Worm (Caenorhabditis elegans): ENCODE measurements around the gene cfap-36.

cfap-36 gene

ce11 chrV:185124-185523, 13.1 kb upstream of the cfap-36 start:
- TF ChIP-seq tbx-2 (tag; optimal IDR thresholded peaks at IDR 0.05) (no peak), ceh-34 (tag; optimal IDR thresholded peaks at IDR 0.05) (no peak), unc-55 (GFP tag; optimal IDR thresholded peaks at IDR 0.05) (no peak), ama-1 (optimal IDR thresholded peaks at IDR 0.05) (no peak), ceh-24 (tag; optimal IDR thresholded peaks at IDR 0.05) (no peak), fkh-10 (GFP tag; optimal IDR thresholded peaks at IDR 0.05) (no peak), madf-2 (tag; optimal IDR thresholded peaks at IDR 0.05) (no peak), dmd-4 (tag; optimal IDR thresholded peaks at IDR 0.05; ENCODE audit: borderline replicate concordance) (no peak), rnt-1 (tag; optimal IDR thresholded peaks at IDR 0.05) (no peak), fkh-6 (tag; optimal IDR thresholded peaks at IDR 0.05) (no peak), Y22D7AL.16 (tag; optimal IDR thresholded peaks at IDR 0.05) (no peak), eyg-1 (tag; optimal IDR thresholded peaks at IDR 0.05) (no peak), hlh-13 (GFP tag; optimal IDR thresholded peaks at IDR 0.05) (no peak), pqm-1 (tag; optimal IDR thresholded peaks at IDR 0.05) (no peak), nhr-11 (tag; optimal IDR thresholded peaks at IDR 0.05) (no peak), syd-9 (tag; optimal IDR thresholded peaks at IDR 0.05) (no peak), K02D7.2 (tag; optimal IDR thresholded peaks at IDR 0.05) (no peak), ztf-16 (tag; optimal IDR thresholded peaks at IDR 0.05) (no peak), mec-3 (tag; optimal IDR thresholded peaks at IDR 0.05; ENCODE audit: borderline replicate concordance) (no peak), ceh-18 (tag; optimal IDR thresholded peaks at IDR 0.05) (no peak)

- TF ChIP-seq pax-1 (tag; optimal IDR thresholded peaks at IDR 0.05), result no peak
- no peak for TF ChIP-seq unc-86 (tag; optimal IDR thresholded peaks at IDR 0.05)
- TF ChIP-seq nfya-1 (tag; optimal IDR thresholded peaks at IDR 0.05), result peak; percentile 39
- TF ChIP-seq lim-6 (tag; optimal IDR thresholded peaks at IDR 0.05), result no peak
- TF ChIP-seq ceh-19 (GFP tag; optimal IDR thresholded peaks at IDR 0.05), result no peak
- TF ChIP-seq sox-4 (tag; optimal IDR thresholded peaks at IDR 0.05), result no peak
- TF ChIP-seq ztf-16 (tag; optimal IDR thresholded peaks at IDR 0.05), result peak; percentile 17
- TF ChIP-seq unc-42 (tag; optimal IDR thresholded peaks at IDR 0.05), result peak; percentile 4
These were observed 5.0 kb upstream of the cfap-36 start, which contains the start of gene cul-3 for ce11 chrV:176870-177467. Gene cul-3, plus strand, starts transcription at chrV:177417.

- TF ChIP-seq hlh-15 (tag; optimal IDR thresholded peaks at IDR 0.05) (no peak), nfya-1 (tag; optimal IDR thresholded peaks at IDR 0.05) (peak; percentile 73)
These were observed 2.5 kb upstream of the cfap-36 start for ce11 chrV:174520-174919.

- TF ChIP-seq T23F11.4 (GFP tag; optimal IDR thresholded peaks at IDR 0.05), result peak; percentile 1
- TF ChIP-seq pha-2 (tag; optimal IDR thresholded peaks at IDR 0.05), result no peak
These were observed 1.4 kb upstream of the cfap-36 start for ce11 chrV:173437-173836.

- TF ChIP-seq Y22D7AL.16 (tag; optimal IDR thresholded peaks at IDR 0.05) (no peak), pha-2 (tag; optimal IDR thresholded peaks at IDR 0.05) (no peak), nhr-11 (tag; optimal IDR thresholded peaks at IDR 0.05) (no peak), npax-4 (tag; optimal IDR thresholded peaks at IDR 0.05) (no peak), fkh-10 (GFP tag; optimal IDR thresholded peaks at IDR 0.05) (no peak), ceh-31 (tag; optimal IDR thresholded peaks at IDR 0.05) (no peak), fax-1 (tag; optimal IDR thresholded peaks at IDR 0.05) (no peak), ets-4 (tag; optimal IDR thresholded peaks at IDR 0.05) (no peak), pag-3 (tag; optimal IDR thresholded peaks at IDR 0.05; ENCODE audit: borderline replicate concordance) (no peak), hlh-30 (tag; optimal IDR thresholded peaks at IDR 0.05; ENCODE audit: insufficient read depth) (no peak), ama-1 (optimal IDR thresholded peaks at IDR 0.05) (no peak), ceh-6 (GFP tag; optimal IDR thresholded peaks at IDR 0.05) (no peak), ceh-18 (tag; optimal IDR thresholded peaks at IDR 0.05) (no peak), hlh-13 (GFP tag; optimal IDR thresholded peaks at IDR 0.05) (no peak), F13H6.1 (tag; optimal IDR thresholded peaks at IDR 0.05) (no peak), lim-6 (tag; optimal IDR thresholded peaks at IDR 0.05) (no peak), ceh-24 (tag; optimal IDR thresholded peaks at IDR 0.05) (no peak), elt-2 (tag; optimal IDR thresholded peaks at IDR 0.05) (no peak), madf-2 (tag; optimal IDR thresholded peaks at IDR 0.05) (no peak), tbx-7 (tag; optimal IDR thresholded peaks at IDR 0.05) (no peak)
These were observed 5.3 kb downstream of the cfap-36 start, which contains the start of gene Y108G3AL.2 for ce11 chrV:166687-167086. Gene Y108G3AL.2, plus strand, starts transcription at chrV:166987.

Data from whole organism, late embryonic.